Fruit fly (Drosophila melanogaster) whole organism, embryonic: ENCODE results near the gene CG3984.
A peak's percentile ranks its signal among the peaks of the same experiment; 100 is the strongest.

Experiments
- CG10959 ChIP-seq: fragments of 200-800 bp; sonication (Bioruptor generic); IDR thresholded peaks from 2 replicates; pipeline ENCODE4 v1.3.6; 2022; ENCODE audit warnings: missing biosample characterization, missing genetic modification characterization
- CG12104 ChIP-seq: fragments of 200-800 bp; sonication (Bioruptor generic); optimal IDR thresholded peaks from 3 replicates; lab custom pipeline; 2016; ENCODE audit warnings: missing biosample characterization, missing genetic modification characterization
- CG12299 ChIP-seq: fragments of 200-800 bp; sonication (Bioruptor generic); optimal IDR thresholded peaks from 2 replicates; lab custom pipeline; 2018; ENCODE audit warnings: missing biosample characterization, mild to moderate bottlenecking, missing genetic modification characterization
- CG14050 ChIP-seq: fragments of 200-800 bp; sonication (Bioruptor generic); IDR thresholded peaks from 3 replicates; pipeline ENCODE4 v1.3.6; 2022; ENCODE audit warnings: missing biosample characterization, missing genetic modification characterization
- CG14860 ChIP-seq: fragments of 200-800 bp; sonication (Bioruptor generic); IDR thresholded peaks from 3 replicates; pipeline ENCODE4 v1.3.6; 2022; ENCODE audit warnings: missing biosample characterization, missing genetic modification characterization; ENCODE audit not compliant: partially characterized antibody
- CG15011 ChIP-seq: fragments of 200-800 bp; sonication (Bioruptor generic); optimal IDR thresholded peaks from 3 replicates; lab custom pipeline; 2018; ENCODE audit warnings: missing biosample characterization, mild to moderate bottlenecking, missing genetic modification characterization
- CG15479 ChIP-seq: fragments of 200-800 bp; sonication (Bioruptor generic); optimal IDR thresholded peaks from 3 replicates; lab custom pipeline; 2019; ENCODE audit warnings: missing biosample characterization, mild to moderate bottlenecking, missing genetic modification characterization, moderate library complexity
- CG18619 ChIP-seq: fragments of 200-800 bp; sonication (Bioruptor generic); optimal IDR thresholded peaks from 3 replicates; lab custom pipeline; 2017; ENCODE audit warnings: missing biosample characterization, mild to moderate bottlenecking, missing genetic modification characterization
- CG2116 ChIP-seq: fragments of 200-800 bp; sonication (Bioruptor generic); optimal IDR thresholded peaks from 3 replicates; lab custom pipeline; 2018; ENCODE audit warnings: missing biosample characterization, mild to moderate bottlenecking, missing genetic modification characterization
- CG2199 ChIP-seq: fragments of 200-800 bp; sonication (Bioruptor generic); IDR thresholded peaks from 3 replicates; pipeline ENCODE4 v1.3.6; 2022; ENCODE audit warnings: missing biosample characterization, missing genetic modification characterization
- CG31388 ChIP-seq: fragments of 200-800 bp; sonication (Bioruptor generic); optimal IDR thresholded peaks from 2 replicates; lab custom pipeline; 2016; ENCODE audit warnings: missing biosample characterization, missing genetic modification characterization
- CG3163 ChIP-seq: fragments of 200-800 bp; sonication (Bioruptor generic); optimal IDR thresholded peaks from 3 replicates; lab custom pipeline; 2016; ENCODE audit warnings: missing biosample characterization, missing genetic modification characterization
- CG4282 ChIP-seq: fragments of 200-800 bp; sonication (Bioruptor generic); optimal IDR thresholded peaks from 2 replicates; lab custom pipeline; 2016; ENCODE audit warnings: missing biosample characterization, missing genetic modification characterization
- CG7556 ChIP-seq: fragments of 200-800 bp; sonication (Bioruptor generic); optimal IDR thresholded peaks from 2 replicates; lab custom pipeline; 2017; ENCODE audit warnings: missing biosample characterization, mild to moderate bottlenecking, missing genetic modification characterization
- CG9797 ChIP-seq: fragments of 200-800 bp; sonication (Bioruptor generic); optimal IDR thresholded peaks from 3 replicates; lab custom pipeline; 2018; ENCODE audit warnings: missing biosample characterization, mild to moderate bottlenecking, missing genetic modification characterization
- Dad ChIP-seq: fragments of 200-800 bp; sonication (Bioruptor generic); optimal IDR thresholded peaks from 3 replicates; lab custom pipeline; 2016; ENCODE audit warnings: missing biosample characterization, missing genetic modification characterization
- Deaf1 ChIP-seq: fragments of 200-800 bp; optimal IDR thresholded peaks from 3 replicates; lab custom pipeline; 2019; ENCODE audit warnings: missing biosample characterization, mild to moderate bottlenecking, missing genetic modification characterization, moderate library complexity
- Hsf ChIP-seq: fragments of 200-800 bp; sonication (Bioruptor generic); optimal IDR thresholded peaks from 3 replicates; lab custom pipeline; 2016; ENCODE audit warnings: missing biosample characterization, missing genetic modification characterization
- Med ChIP-seq: fragments of 200-800 bp; sonication (Bioruptor generic); peaks from one replicate; lab custom pipeline; 2016; ENCODE audit warnings: missing biosample characterization, missing genetic modification characterization, mild to moderate bottlenecking, inconsistent platforms, moderate library complexity
- Meics ChIP-seq: fragments of 200-800 bp; sonication (Bioruptor generic); optimal IDR thresholded peaks from 2 replicates; lab custom pipeline; 2017; ENCODE audit warnings: missing biosample characterization, mild to moderate bottlenecking, missing genetic modification characterization
- NC2β ChIP-seq: fragments of 200-800 bp; sonication (Bioruptor generic); optimal IDR thresholded peaks from 2 replicates; lab custom pipeline; 2016; ENCODE audit warnings: missing biosample characterization, missing genetic modification characterization
- NFAT ChIP-seq: fragments of 200-800 bp; sonication (Bioruptor generic); IDR thresholded peaks from 2 replicates; pipeline ENCODE4 v1.3.6; 2022; ENCODE audit warnings: missing biosample characterization, missing genetic modification characterization
- Nf-YA ChIP-seq: fragments of 200-800 bp; sonication (Bioruptor generic); IDR thresholded peaks from 2 replicates; pipeline ENCODE4 v1.3.6; 2022; ENCODE audit warnings: missing biosample characterization, missing genetic modification characterization
- Sin3A ChIP-seq: fragments of >200 bp; optimal IDR thresholded peaks from 2 replicates; lab custom pipeline; 2018
- Sox100B ChIP-seq: fragments of 200-800 bp; sonication (Bioruptor generic); optimal IDR thresholded peaks from 3 replicates; lab custom pipeline; 2018; ENCODE audit warnings: missing biosample characterization, mild to moderate bottlenecking, missing genetic modification characterization
- Taf1 ChIP-seq: fragments of 200-800 bp; sonication (Bioruptor generic); IDR thresholded peaks from 2 replicates; pipeline ENCODE4 v1.3.6; 2022; ENCODE audit warnings: missing biosample characterization, missing genetic modification characterization
- bigmax ChIP-seq: fragments of 200-800 bp; sonication (Bioruptor generic); optimal IDR thresholded peaks from 2 replicates; lab custom pipeline; 2018; ENCODE audit warnings: missing biosample characterization, mild to moderate bottlenecking, missing genetic modification characterization
- br ChIP-seq: fragments of >200 bp; optimal IDR thresholded peaks from 2 replicates; lab custom pipeline; 2017
- cg ChIP-seq: fragments of 200-800 bp; sonication (Bioruptor generic); optimal IDR thresholded peaks from 3 replicates; lab custom pipeline; 2019; ENCODE audit warnings: missing biosample characterization, mild to moderate bottlenecking, missing genetic modification characterization, moderate library complexity
- crc ChIP-seq: fragments of 200-800 bp; sonication (Bioruptor generic); optimal IDR thresholded peaks from 2 replicates; lab custom pipeline; 2016; ENCODE audit warnings: missing biosample characterization, missing genetic modification characterization
- crp ChIP-seq, 2 experiments: fragments of 200-800 bp; sonication (Bioruptor generic); optimal IDR thresholded peaks; 2 replicates in 1 of 2; 3 replicates in 1 of 2; lab custom pipeline; 2017; ENCODE audit warnings: missing biosample characterization in 2 of 2, missing genetic modification characterization in 2 of 2, mild to moderate bottlenecking in 1 of 2, moderate library complexity in 1 of 2
- cwo ChIP-seq: fragments of 200-800 bp; sonication (Bioruptor generic); optimal IDR thresholded peaks from 3 replicates; lab custom pipeline; 2017; ENCODE audit warnings: missing biosample characterization, missing genetic modification characterization, mild to moderate bottlenecking, moderate library complexity, missing genetic modification reagents
- dpn ChIP-seq, 2 experiments: fragments of 200-800 bp; sonication (Bioruptor generic); optimal IDR thresholded peaks; 3 replicates each; lab custom pipeline; 2016; ENCODE audit warnings: missing biosample characterization in 2 of 2, missing genetic modification characterization in 2 of 2
- emc ChIP-seq: fragments of 200-800 bp; sonication (Bioruptor generic); optimal IDR thresholded peaks from 2 replicates; lab custom pipeline; 2016; ENCODE audit warnings: missing biosample characterization, missing genetic modification characterization
- gem ChIP-seq: fragments of 200-800 bp; sonication (Bioruptor generic); optimal IDR thresholded peaks from 2 replicates; lab custom pipeline; 2019; ENCODE audit warnings: missing biosample characterization, mild to moderate bottlenecking, missing genetic modification characterization, moderate library complexity
- gro ChIP-seq: fragments of 200-800 bp; sonication (Bioruptor generic); optimal IDR thresholded peaks from 2 replicates; lab custom pipeline; 2016; ENCODE audit warnings: missing biosample characterization, missing genetic modification characterization
- gsb-n ChIP-seq: fragments of 200-800 bp; sonication (Bioruptor generic); optimal IDR thresholded peaks from 3 replicates; lab custom pipeline; 2018; ENCODE audit warnings: missing biosample characterization, mild to moderate bottlenecking, missing genetic modification characterization
- hth ChIP-seq: fragments of >200 bp; optimal IDR thresholded peaks from 2 replicates; lab custom pipeline; 2017; ENCODE audit warnings: inconsistent platforms
- ind ChIP-seq: fragments of 200-800 bp; sonication (Bioruptor generic); optimal IDR thresholded peaks from 3 replicates; lab custom pipeline; 2016; ENCODE audit warnings: missing biosample characterization, missing genetic modification characterization
- insv ChIP-seq, 2 experiments: fragments of 200-800 bp; sonication (Bioruptor generic); optimal IDR thresholded peaks; 3 replicates each; lab custom pipeline; 2016 to 2018; ENCODE audit warnings: missing biosample characterization in 2 of 2, missing genetic modification characterization in 2 of 2
- lilli ChIP-seq: fragments of 200-800 bp; sonication (Bioruptor generic); optimal IDR thresholded peaks from 3 replicates; lab custom pipeline; 2016; ENCODE audit warnings: missing biosample characterization, missing genetic modification characterization
- lov ChIP-seq, 2 experiments: fragments of 200-800 bp in 1 of 2; fragments of >200 bp in 1 of 2; sonication (Bioruptor generic) in 1 of 2; IDR thresholded peaks in 1 of 2; optimal IDR thresholded peaks in 1 of 2; 2 replicates in 1 of 2; 3 replicates in 1 of 2; pipeline versions ENCODE4 v1.3.6 to Lab custom; 2017 to 2022; ENCODE audit warnings: missing biosample characterization in 1 of 2, missing genetic modification characterization in 1 of 2
- nom ChIP-seq: fragments of 200-800 bp; sonication (Bioruptor generic); optimal IDR thresholded peaks from 2 replicates; lab custom pipeline; 2017; ENCODE audit warnings: missing biosample characterization, missing genetic modification characterization, mild to moderate bottlenecking, moderate library complexity, missing genetic modification reagents
- pfk ChIP-seq: fragments of 200-800 bp; sonication (Bioruptor generic); optimal IDR thresholded peaks from 2 replicates; lab custom pipeline; 2018; ENCODE audit warnings: missing biosample characterization, mild to moderate bottlenecking, missing genetic modification characterization, moderate library complexity
- row ChIP-seq: fragments of 200-800 bp; sonication (Bioruptor generic); IDR thresholded peaks from 3 replicates; pipeline ENCODE4 v1.3.6; 2022; ENCODE audit warnings: missing biosample characterization, missing genetic modification characterization
- sd ChIP-seq: fragments of 200-800 bp; sonication (Bioruptor generic); optimal IDR thresholded peaks from 3 replicates; lab custom pipeline; 2018; ENCODE audit warnings: missing biosample characterization, mild to moderate bottlenecking, missing genetic modification characterization, moderate library complexity
- sens ChIP-seq: fragments of 200-800 bp; sonication (Bioruptor generic); peaks from one replicate; lab custom pipeline; 2016; ENCODE audit warnings: missing biosample characterization, missing genetic modification characterization
- stwl ChIP-seq: fragments of 200-800 bp; sonication (Bioruptor generic); optimal IDR thresholded peaks from 3 replicates; lab custom pipeline; 2018; ENCODE audit warnings: missing biosample characterization, mild to moderate bottlenecking, missing genetic modification characterization, moderate library complexity
- vfl ChIP-seq: fragments of 200-800 bp; sonication (Bioruptor generic); optimal IDR thresholded peaks from 2 replicates; lab custom pipeline; 2016; ENCODE audit warnings: missing biosample characterization, missing genetic modification characterization
- zfh1 ChIP-seq: fragments of 200-800 bp; sonication (Bioruptor generic); IDR thresholded peaks from 3 replicates; pipeline ENCODE4 v1.3.6; 2022; ENCODE audit warnings: missing biosample characterization, missing genetic modification characterization

The CG3984 gene

DNA sequence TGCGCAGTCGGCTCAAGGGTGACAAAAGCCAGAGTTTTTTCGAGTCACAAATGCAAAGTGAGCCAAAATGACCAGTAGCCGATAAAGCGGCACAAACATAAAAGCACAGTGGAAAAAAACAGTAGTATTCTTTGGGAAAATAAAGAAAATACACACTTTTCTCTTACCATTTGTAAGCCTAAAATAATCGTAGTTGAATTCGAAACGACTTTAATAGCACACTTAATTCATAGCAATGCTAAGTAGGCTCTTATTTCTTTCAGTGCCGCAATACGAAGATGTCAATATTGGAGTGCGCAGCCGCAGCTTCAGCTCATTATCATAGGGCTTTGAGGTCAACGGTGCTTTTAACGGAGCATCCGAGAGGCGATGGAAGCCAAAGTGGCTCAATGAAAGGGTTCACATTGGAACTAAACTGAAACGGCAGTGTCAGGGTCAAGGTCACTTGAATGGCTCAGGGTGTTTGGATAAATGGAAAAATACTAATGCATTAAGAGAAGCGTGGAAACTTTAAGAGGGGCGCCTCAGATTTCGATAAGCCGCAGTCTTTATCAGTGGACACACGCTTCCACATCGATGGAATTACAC lies 49.2 kb upstream of the CG3984 start (continued):
- peak; percentile 64; the same call in 1 of the 2 replicates for TF ChIP-seq Taf1 (GFP tag; lab: Robert Waterston, UW)
- TF ChIP-seq CG12299 (tag; lab: Kevin White, UChicago), result peak; percentile 47
- peak; percentile 73 for TF ChIP-seq CG10959
- TF ChIP-seq hth (lab: Kevin White, UChicago), result no peak
- TF ChIP-seq NFAT (GFP tag; lab: Robert Waterston, UW), result peak; percentile 48; the same call in 1 of the 2 replicates
- peak; percentile 55 for TF ChIP-seq CG15011
- no peak for TF ChIP-seq pfk
- peak; percentile 70 for TF ChIP-seq emc
- TF ChIP-seq cwo (GFP tag; lab: Kevin White, UChicago), result peak; percentile 53
- TF ChIP-seq gem (tag; lab: Kevin White, UChicago), result peak; percentile 91
- peak; percentile 89 for TF ChIP-seq CG2199 (GFP tag; lab: Robert Waterston, UW)
- peak; percentile 98 for TF ChIP-seq Med (GFP tag; lab: Kevin White, UChicago)
- peak; percentile 82; the same call in 2 of the 3 replicates for TF ChIP-seq zfh1
- peak; percentile 79 for TF ChIP-seq gro (GFP tag; lab: Kevin White, UChicago)
- TF ChIP-seq cg (GFP tag; lab: Kevin White, UChicago), result no peak
- peak; percentile 84 for TF ChIP-seq CG14050 (GFP tag; lab: Robert Waterston, UW)
- TF ChIP-seq CG4282 (GFP tag; lab: Kevin White, UChicago), result peak; percentile 79
- peak in 1 of 2 experiments; percentile 0 for TF ChIP-seq insv (GFP tag; optimal IDR thresholded peaks at IDR 0.05; lab: Kevin White, UChicago)
- peak; percentile 30 for TF ChIP-seq sd (tag; lab: Kevin White, UChicago)
- peak; percentile 48 for TF ChIP-seq vfl (GFP tag; lab: Kevin White, UChicago)
- peak; percentile 29 for TF ChIP-seq CG31388 (GFP tag; lab: Kevin White, UChicago)
- no peak for TF ChIP-seq bigmax (GFP tag; lab: Kevin White, UChicago)
- peak; percentile 80 for TF ChIP-seq CG7556
- no peak for TF ChIP-seq stwl (tag; lab: Kevin White, UChicago)
- TF ChIP-seq Hsf (GFP tag; lab: Kevin White, UChicago), result peak; percentile 84
- TF ChIP-seq row (GFP tag; lab: Robert Waterston, UW), result peak; percentile 90
- peak; percentile 45 for TF ChIP-seq Deaf1 (tag; lab: Kevin White, UChicago)
- peak; percentile 80 for TF ChIP-seq Dad (GFP tag; lab: Kevin White, UChicago)
- TF ChIP-seq CG2116 (GFP tag; lab: Kevin White, UChicago), result peak; percentile 26
- TF ChIP-seq nom (GFP tag; lab: Kevin White, UChicago), result no peak
- TF ChIP-seq CG15479 (GFP tag; lab: Kevin White, UChicago), result no peak
- TF ChIP-seq Sox100B (GFP tag; lab: Kevin White, UChicago), result peak; percentile 72
- TF ChIP-seq ind (GFP tag; lab: Kevin White, UChicago), result peak; percentile 89
- TF ChIP-seq CG9797 (GFP tag; lab: Kevin White, UChicago), result no peak
- TF ChIP-seq CG14860 (GFP tag; lab: Robert Waterston, UW), result no peak
- peak; percentile 78 for TF ChIP-seq lilli (GFP tag; lab: Kevin White, UChicago)
- peak in 1 of 2 experiments; percentile 23 for TF ChIP-seq crp (GFP tag; optimal IDR thresholded peaks at IDR 0.05; lab: Kevin White, UChicago)
- peak; percentile 80 for TF ChIP-seq crc (GFP tag; lab: Kevin White, UChicago)
- peak; percentile 76 for TF ChIP-seq NC2β (GFP tag; lab: Kevin White, UChicago)
- peak; percentile 66 for TF ChIP-seq gsb-n (tag; lab: Kevin White, UChicago)
- peak; percentile 40 for TF ChIP-seq CG12104
- TF ChIP-seq CG18619 (GFP tag; lab: Kevin White, UChicago), result peak; percentile 53
- TF ChIP-seq Nf-YA, result peak; percentile 87
- TF ChIP-seq br (lab: Kevin White, UChicago), result no peak
- no peak for TF ChIP-seq Sin3A (lab: Kevin White, UChicago)
- TF ChIP-seq CG3163 (GFP tag; lab: Kevin White, UChicago), result peak; percentile 63
- TF ChIP-seq lov (optimal IDR thresholded peaks at IDR 0.05; lab: Kevin White, UChicago), result no peak
- peak; percentile 60; the same call in 1 of the 3 replicates for TF ChIP-seq lov (GFP tag; IDR thresholded peaks at IDR 0.05; lab: Robert Waterston, UW)
- peak; percentile 86 to 90 for TF ChIP-seq dpn (GFP tag; optimal IDR thresholded peaks at IDR 0.05; lab: Kevin White, UChicago)
- TF ChIP-seq Meics (GFP tag; lab: Kevin White, UChicago), result peak; percentile 83
- TF ChIP-seq sens (GFP tag; lab: Kevin White, UChicago), result peak; percentile 97
